Worm (Caenorhabditis elegans) whole organism, L3 larva: ENCODE results near the gene H37A05.2.

ENCODE experiments used
- R02D3.7 ChIP-seq: fragments of 150-350 bp; optimal IDR thresholded peaks from 2 replicates; lab custom pipeline; 2014; ENCODE audit warnings: missing biosample characterization, missing genetic modification characterization
- ZK546.5 ChIP-seq: sonication (generic microtip); optimal IDR thresholded peaks from 2 replicates; lab custom pipeline; 2017; ENCODE audit warnings: missing biosample characterization, missing genetic modification characterization
- aly-2 ChIP-seq: fragments of 150-350 bp; optimal IDR thresholded peaks from 2 replicates; lab custom pipeline; 2014; ENCODE audit warnings: missing biosample characterization, missing genetic modification characterization
- ama-1 ChIP-seq: fragments of 150-350 bp; optimal IDR thresholded peaks from 2 replicates; lab custom pipeline; 2018
- ceh-16 ChIP-seq: sonication (generic microtip); optimal IDR thresholded peaks from 2 replicates; lab custom pipeline; 2017; ENCODE audit warnings: missing biosample characterization, missing genetic modification characterization
- ceh-28 ChIP-seq: fragments of 150-350 bp; optimal IDR thresholded peaks from 2 replicates; lab custom pipeline; 2014; ENCODE audit warnings: missing biosample characterization, missing genetic modification reagents, missing genetic modification characterization
- ceh-82 ChIP-seq: fragments of 150-350 bp; optimal IDR thresholded peaks from 2 replicates; lab custom pipeline; 2014; ENCODE audit warnings: missing biosample characterization, missing genetic modification characterization
- ceh-9 ChIP-seq: sonication (generic microtip); optimal IDR thresholded peaks from 2 replicates; lab custom pipeline; 2018; ENCODE audit warnings: missing biosample characterization, missing genetic modification characterization
- daf-12 ChIP-seq: fragments of 150-350 bp; optimal IDR thresholded peaks from 2 replicates; lab custom pipeline; 2014; ENCODE audit warnings: missing biosample characterization, missing genetic modification reagents, missing genetic modification characterization
- egl-5 ChIP-seq: fragments of 150-350 bp; optimal IDR thresholded peaks from 2 replicates; lab custom pipeline; 2017; ENCODE audit warnings: missing biosample characterization, missing genetic modification reagents, missing genetic modification characterization, inconsistent platforms
- elt-1 ChIP-seq: fragments of 150-350 bp; optimal IDR thresholded peaks from 2 replicates; lab custom pipeline; 2014; ENCODE audit warnings: missing biosample characterization, missing genetic modification characterization
- elt-2 ChIP-seq: sonication (generic microtip); optimal IDR thresholded peaks from 2 replicates; lab custom pipeline; 2016; ENCODE audit warnings: missing genetic modification reagents, mild to moderate bottlenecking, missing genetic modification characterization, missing compliant biosample characterization
- elt-3 ChIP-seq, 3 experiments: fragments of 150-350 bp in 1 of 3; sonication (generic microtip) in 2 of 3; optimal IDR thresholded peaks; 2 replicates in 2 of 3; 4 replicates in 1 of 3; lab custom pipeline; 2014 to 2017; ENCODE audit warnings: missing biosample characterization in 3 of 3, missing genetic modification characterization in 3 of 3
- eor-1 ChIP-seq, 2 experiments: fragments of 150-350 bp; optimal IDR thresholded peaks; 2 replicates each; lab custom pipeline; 2014 to 2018; ENCODE audit warnings: missing biosample characterization in 2 of 2, missing genetic modification characterization in 2 of 2
- fkh-10 ChIP-seq: sonication (generic microtip); optimal IDR thresholded peaks from 2 replicates; lab custom pipeline; 2017; ENCODE audit warnings: missing biosample characterization, missing genetic modification reagents, missing genetic modification characterization
- fkh-2 ChIP-seq: fragments of 150-350 bp; optimal IDR thresholded peaks from 2 replicates; lab custom pipeline; 2014; ENCODE audit warnings: missing biosample characterization, missing genetic modification reagents, missing genetic modification characterization
- fos-1 ChIP-seq: fragments of 150-350 bp; optimal IDR thresholded peaks from 2 replicates; lab custom pipeline; 2014; ENCODE audit warnings: missing biosample characterization, missing genetic modification characterization
- hmg-11 ChIP-seq: sonication (generic microtip); optimal IDR thresholded peaks from 2 replicates; lab custom pipeline; 2016; ENCODE audit warnings: missing genetic modification characterization, missing compliant biosample characterization
- jun-1 ChIP-seq: fragments of 150-350 bp; optimal IDR thresholded peaks from 2 replicates; lab custom pipeline; 2014; ENCODE audit warnings: missing biosample characterization, missing genetic modification reagents, missing genetic modification characterization
- lin-15B ChIP-seq: fragments of 150-350 bp; optimal IDR thresholded peaks from 2 replicates; lab custom pipeline; 2014; ENCODE audit warnings: missing biosample characterization, missing genetic modification characterization
- lin-39 ChIP-seq: fragments of 150-350 bp; optimal IDR thresholded peaks from 2 replicates; lab custom pipeline; 2018; ENCODE audit warnings: missing biosample characterization, missing genetic modification reagents, missing genetic modification characterization
- lsy-12 ChIP-seq: sonication (generic microtip); optimal IDR thresholded peaks from 2 replicates; lab custom pipeline; 2016; ENCODE audit warnings: mild to moderate bottlenecking, missing genetic modification characterization, missing compliant biosample characterization
- mml-1 ChIP-seq: fragments of 150-350 bp; sonication (generic microtip); optimal IDR thresholded peaks from 3 replicates; lab custom pipeline; 2014; ENCODE audit warnings: missing biosample characterization, missing genetic modification characterization
- nfya-1 ChIP-seq: sonication (generic microtip); optimal IDR thresholded peaks from 2 replicates; lab custom pipeline; 2017; ENCODE audit warnings: missing genetic modification characterization, mild to moderate bottlenecking, missing compliant biosample characterization, antibody characterized with exemption, moderate library complexity; ENCODE audit not compliant: insufficient read depth
- nhr-11 ChIP-seq: fragments of 150-350 bp; optimal IDR thresholded peaks from 2 replicates; lab custom pipeline; 2014; ENCODE audit warnings: missing biosample characterization, missing genetic modification characterization
- nhr-12 ChIP-seq: fragments of 150-350 bp; optimal IDR thresholded peaks from 2 replicates; lab custom pipeline; 2014; ENCODE audit warnings: missing biosample characterization, missing genetic modification characterization
- nhr-23 ChIP-seq: fragments of 150-350 bp; optimal IDR thresholded peaks from 2 replicates; lab custom pipeline; 2014; ENCODE audit warnings: missing biosample characterization, missing genetic modification reagents, missing genetic modification characterization
- nhr-237 ChIP-seq: fragments of 150-350 bp; optimal IDR thresholded peaks from 2 replicates; lab custom pipeline; 2014; ENCODE audit warnings: missing biosample characterization, missing genetic modification characterization
- nhr-25 ChIP-seq: sonication (generic microtip); optimal IDR thresholded peaks from 2 replicates; lab custom pipeline; 2017; ENCODE audit warnings: missing biosample characterization, missing genetic modification characterization
- nhr-28 ChIP-seq: fragments of 150-350 bp; optimal IDR thresholded peaks from 2 replicates; lab custom pipeline; 2014; ENCODE audit warnings: missing biosample characterization, missing genetic modification characterization
- nhr-67 ChIP-seq: fragments of 150-350 bp; optimal IDR thresholded peaks from 2 replicates; lab custom pipeline; 2014; ENCODE audit warnings: missing biosample characterization, missing genetic modification characterization
- pha-4 ChIP-seq: fragments of 150-350 bp; optimal IDR thresholded peaks from 2 replicates; lab custom pipeline; 2014; ENCODE audit warnings: missing biosample characterization, missing genetic modification reagents, missing genetic modification characterization
- pqm-1 ChIP-seq: fragments of 150-350 bp; optimal IDR thresholded peaks from 2 replicates; lab custom pipeline; 2017; ENCODE audit warnings: missing biosample characterization, missing genetic modification characterization, inconsistent platforms
- sea-2 ChIP-seq: fragments of 150-350 bp; sonication (generic microtip); optimal IDR thresholded peaks from 4 replicates; lab custom pipeline; 2014; ENCODE audit warnings: missing biosample characterization, missing genetic modification reagents, missing genetic modification characterization
- skn-1 ChIP-seq: fragments of 150-350 bp; optimal IDR thresholded peaks from 2 replicates; lab custom pipeline; 2014; ENCODE audit warnings: missing biosample characterization, missing genetic modification characterization
- snpc-4 ChIP-seq: fragments of 150-350 bp; optimal IDR thresholded peaks from 2 replicates; lab custom pipeline; 2014; ENCODE audit warnings: missing biosample characterization, missing genetic modification characterization
- tbx-2 ChIP-seq: sonication (generic microtip); optimal IDR thresholded peaks from 2 replicates; lab custom pipeline; 2016; ENCODE audit warnings: mild to moderate bottlenecking, missing genetic modification characterization, missing compliant biosample characterization
- unc-39 ChIP-seq: sonication (generic microtip); optimal IDR thresholded peaks from 4 replicates; lab custom pipeline; 2017; ENCODE audit warnings: missing biosample characterization, missing genetic modification characterization
- unc-62 ChIP-seq: fragments of 150-350 bp; sonication (generic microtip); optimal IDR thresholded peaks from 4 replicates; lab custom pipeline; 2014; ENCODE audit warnings: missing biosample characterization, missing genetic modification reagents, missing genetic modification characterization
- zag-1 ChIP-seq: fragments of 150-350 bp; optimal IDR thresholded peaks from 2 replicates; lab custom pipeline; 2014; ENCODE audit warnings: missing biosample characterization, missing genetic modification characterization
- ztf-11 ChIP-seq: fragments of 150-350 bp; optimal IDR thresholded peaks from 2 replicates; lab custom pipeline; 2014; ENCODE audit warnings: missing biosample characterization, missing genetic modification characterization

H37A05.2 gene

ce11 chrV:13664340-13664916 is 30.4 kb upstream of the H37A05.2 start:
- no peak for TF ChIP-seq tbx-2 (tag; lab: Kevin White, UChicago)
- TF ChIP-seq elt-1 = no peak
- TF ChIP-seq fos-1 (tag; lab: Kevin White, UChicago) = no peak
- no peak for TF ChIP-seq hmg-11 (tag; lab: Kevin White, UChicago)
- TF ChIP-seq pha-4 (tag; lab: Kevin White, UChicago) = no peak
- TF ChIP-seq nhr-12 (tag; lab: Kevin White, UChicago) = no peak
- TF ChIP-seq jun-1 (tag; lab: Kevin White, UChicago) = no peak
- peak; percentile 9 for TF ChIP-seq nhr-23
- TF ChIP-seq R02D3.7 = no peak
- TF ChIP-seq zag-1 (tag; lab: Kevin White, UChicago) = no peak
- no peak for TF ChIP-seq nhr-237 (tag; lab: Kevin White, UChicago)
- TF ChIP-seq unc-39 (tag; lab: Kevin White, UChicago) = no peak
- TF ChIP-seq nhr-67 (tag; lab: Kevin White, UChicago) = no peak
- TF ChIP-seq elt-2 (tag; lab: Kevin White, UChicago) = peak; percentile 51
- peak; percentile 19 for TF ChIP-seq nfya-1 (tag; lab: Kevin White, UChicago)
- peak; percentile 40 for TF ChIP-seq ama-1 (lab: Kevin White, UChicago)
- no peak for TF ChIP-seq nhr-25 (tag; lab: Kevin White, UChicago)
- peak; percentile 55 for TF ChIP-seq lin-15B (tag; lab: Kevin White, UChicago)
- TF ChIP-seq egl-5 (tag; lab: Kevin White, UChicago) = no peak
- no peak for TF ChIP-seq pqm-1 (tag; lab: Kevin White, UChicago)
- no peak for TF ChIP-seq ztf-11 (tag; lab: Kevin White, UChicago)
- TF ChIP-seq eor-1 (tag; optimal IDR thresholded peaks at IDR 0.05; lab: Kevin White, UChicago) = no peak
- TF ChIP-seq, all 47 proteins: peak for 5

- no peak for TF ChIP-seq nhr-28 (tag; lab: Kevin White, UChicago)
- TF ChIP-seq fkh-2 (tag; lab: Kevin White, UChicago) = no peak
- TF ChIP-seq snpc-4 (tag; lab: Kevin White, UChicago) = peak; percentile 22
- peak; percentile 49 for TF ChIP-seq pha-4 (tag; lab: Kevin White, UChicago)
- peak; percentile 12 for TF ChIP-seq nfya-1 (tag; lab: Kevin White, UChicago)
- peak; percentile 39 for TF ChIP-seq elt-2 (tag; lab: Kevin White, UChicago)
- TF ChIP-seq ceh-28 (tag; lab: Kevin White, UChicago) = peak; percentile 16
- peak; percentile 65 for TF ChIP-seq pqm-1 (tag; lab: Kevin White, UChicago)
- TF ChIP-seq, all 47 proteins: peak for 6
Measured at ce11 chrV:13660660-13661325, 26.7 kb upstream of the H37A05.2 start, which contains the start of gene letm-1. TSS of gene letm-1 (plus strand) at chrV:13661257.

DNA sequence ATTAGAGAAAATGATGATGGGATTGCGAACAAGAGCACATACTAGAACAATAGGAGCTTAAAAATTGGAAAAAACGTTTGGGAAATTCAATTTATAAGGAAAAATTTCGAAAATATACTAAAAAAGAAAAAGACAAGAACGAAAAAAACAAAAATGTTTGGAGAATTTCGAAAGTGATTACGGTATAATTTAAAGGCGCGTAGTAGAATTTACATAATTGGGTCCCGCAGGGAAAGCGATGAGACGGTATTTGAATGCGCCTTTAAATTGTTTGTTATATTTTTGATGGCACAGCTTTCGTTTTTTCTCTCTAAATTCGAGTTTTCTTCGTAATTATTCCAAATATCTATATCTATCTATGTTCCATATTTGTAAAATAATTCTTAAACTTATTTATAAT is 26.1 kb upstream of the H37A05.2 start:
- TF ChIP-seq mml-1 (tag; lab: Kevin White, UChicago) = no peak
- TF ChIP-seq hmg-11 (tag; lab: Kevin White, UChicago) = no peak
- no peak for TF ChIP-seq sea-2
- no peak for TF ChIP-seq nhr-23
- no peak for TF ChIP-seq tbx-2 (tag; lab: Kevin White, UChicago)
- no peak for TF ChIP-seq zag-1 (tag; lab: Kevin White, UChicago)
- TF ChIP-seq lin-39 (tag; lab: Kevin White, UChicago) = no peak
- no peak for TF ChIP-seq ceh-16 (tag; lab: Kevin White, UChicago)
- no peak for TF ChIP-seq elt-2 (tag; lab: Kevin White, UChicago)
- TF ChIP-seq skn-1 (tag; lab: Kevin White, UChicago) = no peak
- no peak for TF ChIP-seq unc-62 (GFP tag; lab: Kevin White, UChicago)
- no peak for TF ChIP-seq nhr-11 (tag; lab: Kevin White, UChicago)
- no peak for TF ChIP-seq daf-12
- no peak for TF ChIP-seq lsy-12
- TF ChIP-seq lin-15B (tag; lab: Kevin White, UChicago) = no peak
- TF ChIP-seq, all 47 proteins: peak for 0

DNA sequence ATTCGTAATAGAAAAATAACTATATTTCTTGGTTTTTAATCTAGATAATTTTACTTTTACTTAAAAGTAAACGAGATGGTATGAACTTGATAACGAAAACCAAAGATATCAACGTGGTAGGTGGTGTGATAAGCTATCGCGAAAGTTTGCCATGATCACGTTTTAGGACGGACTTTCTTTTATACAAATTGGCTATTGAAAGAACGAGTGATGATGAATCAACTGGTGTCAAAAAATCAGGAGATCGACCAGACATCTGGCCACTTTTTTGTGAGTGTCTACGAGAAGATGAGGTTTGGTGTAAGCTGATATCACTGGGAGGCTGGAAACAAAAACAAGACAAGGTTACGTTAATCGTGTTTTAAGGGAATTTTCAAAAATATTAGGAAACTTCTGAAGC is 25.2 kb upstream of the H37A05.2 start:
- peak; percentile 23 for TF ChIP-seq nhr-25 (tag; lab: Kevin White, UChicago)
- no peak for TF ChIP-seq egl-5 (tag; lab: Kevin White, UChicago)
- TF ChIP-seq elt-1 = no peak
- TF ChIP-seq nhr-28 (tag; lab: Kevin White, UChicago) = no peak
- TF ChIP-seq R02D3.7 = no peak
- no peak for TF ChIP-seq ama-1 (lab: Kevin White, UChicago)
- no peak for TF ChIP-seq lin-15B (tag; lab: Kevin White, UChicago)
- TF ChIP-seq aly-2 (tag; lab: Kevin White, UChicago) = no peak
- TF ChIP-seq skn-1 (tag; lab: Kevin White, UChicago) = no peak
- no peak for TF ChIP-seq unc-62 (GFP tag; lab: Kevin White, UChicago)
- TF ChIP-seq lsy-12 = no peak
- TF ChIP-seq nfya-1 (tag; lab: Kevin White, UChicago) = peak; percentile 23
- no peak for TF ChIP-seq ceh-9 (tag; lab: Kevin White, UChicago)
- TF ChIP-seq ceh-16 (tag; lab: Kevin White, UChicago) = no peak
- no peak for TF ChIP-seq unc-39 (tag; lab: Kevin White, UChicago)
- no peak for TF ChIP-seq ZK546.5 (tag; lab: Kevin White, UChicago)
- TF ChIP-seq fkh-2 (tag; lab: Kevin White, UChicago) = no peak
- TF ChIP-seq hmg-11 (tag; lab: Kevin White, UChicago) = no peak
- peak in 2 of 3 experiments; percentile 22 to 74 for TF ChIP-seq elt-3 (tag; optimal IDR thresholded peaks at IDR 0.05; lab: Kevin White, UChicago)
- no peak for TF ChIP-seq daf-12
- TF ChIP-seq snpc-4 (tag; lab: Kevin White, UChicago) = no peak
- no peak for TF ChIP-seq lin-39 (tag; lab: Kevin White, UChicago)
- TF ChIP-seq ceh-82 = no peak
- TF ChIP-seq fkh-10 (GFP tag; lab: Kevin White, UChicago) = no peak
- no peak for TF ChIP-seq ztf-11 (tag; lab: Kevin White, UChicago)
- TF ChIP-seq pha-4 (tag; lab: Kevin White, UChicago) = no peak
- no peak for TF ChIP-seq nhr-12 (tag; lab: Kevin White, UChicago)
